Worm (Caenorhabditis elegans): ENCODE measurements around the gene ttr-10.
"Not testable (repeated sequence)": the region's sequence is repeated elsewhere in the genome, so short reads cannot be mapped to it uniquely, and the experiment has no call there.

DNA sequence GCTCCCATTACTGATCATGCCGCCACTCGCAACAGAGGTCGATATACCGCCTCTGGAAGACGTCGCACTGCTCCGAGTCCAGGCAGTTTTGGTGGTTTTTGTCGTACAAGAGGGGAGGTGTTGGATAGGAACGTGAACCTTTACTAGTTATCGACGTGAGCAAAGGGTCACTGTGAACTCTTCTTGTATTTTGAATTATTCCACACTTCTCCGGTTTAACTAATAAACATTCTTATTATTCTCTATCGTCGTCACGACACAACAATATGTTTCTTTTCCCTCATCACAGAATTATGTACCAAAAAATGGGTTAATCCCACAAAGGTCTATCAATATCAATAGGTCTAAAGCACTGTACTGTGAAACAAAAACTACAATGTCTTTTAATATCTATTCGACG, 42.3 kb downstream of the ttr-10 start, which contains the start of gene nhr-171:
- not testable (repeated sequence) for TF ChIP-seq dve-1 (tag; optimal IDR thresholded peaks at IDR 0.05; ENCODE audit: insufficient read depth); unc-39 (tag; optimal IDR thresholded peaks at IDR 0.05); hlh-30 (tag; optimal IDR thresholded peaks at IDR 0.05; ENCODE audit: insufficient read depth)

Measured in whole organism, L4 larva.